Fruit fly (Drosophila melanogaster): ENCODE measurements around the gene CG5707.

The CG5707 gene

dm6 chr3L:2149664-2150063 is 42.4 kb downstream of the CG5707 start:
- TF ChIP-seq CG8478 (optimal IDR thresholded peaks at IDR 0.05) (no peak), Dll (optimal IDR thresholded peaks at IDR 0.05) (no peak), EcR (GFP tag; optimal IDR thresholded peaks at IDR 0.05) (no peak), pan (optimal IDR thresholded peaks at IDR 0.05) (no peak), psq (optimal IDR thresholded peaks at IDR 0.05) (no peak), usp (GFP tag; optimal IDR thresholded peaks at IDR 0.05) (no peak)

dm6 chr3L:2147767-2148166 is 44.3 kb downstream of the CG5707 start:
- no peak for TF ChIP-seq usp (GFP tag; optimal IDR thresholded peaks at IDR 0.05)
- no peak for TF ChIP-seq psq (optimal IDR thresholded peaks at IDR 0.05)
- TF ChIP-seq pan (optimal IDR thresholded peaks at IDR 0.05), result no peak
- TF ChIP-seq EcR (GFP tag; optimal IDR thresholded peaks at IDR 0.05), result no peak
- no peak for TF ChIP-seq CG8478 (optimal IDR thresholded peaks at IDR 0.05)
- TF ChIP-seq Dll (optimal IDR thresholded peaks at IDR 0.05), result no peak

- TF ChIP-seq pan (optimal IDR thresholded peaks at IDR 0.05), result no peak
- TF ChIP-seq Dll (optimal IDR thresholded peaks at IDR 0.05), result no peak
- no peak for TF ChIP-seq psq (optimal IDR thresholded peaks at IDR 0.05)
- TF ChIP-seq CG8478 (optimal IDR thresholded peaks at IDR 0.05), result no peak
- no peak for TF ChIP-seq usp (GFP tag; optimal IDR thresholded peaks at IDR 0.05)
- TF ChIP-seq EcR (GFP tag; optimal IDR thresholded peaks at IDR 0.05), result no peak
Measured at dm6 chr3L:2145019-2145418, 47.0 kb downstream of the CG5707 start.

dm6 chr3L:2144355-2144754 is 47.7 kb downstream of the CG5707 start:
- TF ChIP-seq CG8478 (optimal IDR thresholded peaks at IDR 0.05) (no peak), EcR (GFP tag; optimal IDR thresholded peaks at IDR 0.05) (no peak), psq (optimal IDR thresholded peaks at IDR 0.05) (no peak), pan (optimal IDR thresholded peaks at IDR 0.05) (no peak), Dll (optimal IDR thresholded peaks at IDR 0.05) (no peak), usp (GFP tag; optimal IDR thresholded peaks at IDR 0.05) (no peak)

- TF ChIP-seq pan (optimal IDR thresholded peaks at IDR 0.05), result no peak
- no peak for TF ChIP-seq psq (optimal IDR thresholded peaks at IDR 0.05)
- no peak for TF ChIP-seq CG8478 (optimal IDR thresholded peaks at IDR 0.05)
- TF ChIP-seq EcR (GFP tag; optimal IDR thresholded peaks at IDR 0.05), result no peak
- no peak for TF ChIP-seq usp (GFP tag; optimal IDR thresholded peaks at IDR 0.05)
- TF ChIP-seq Dll (optimal IDR thresholded peaks at IDR 0.05), result no peak
Measured at dm6 chr3L:2142435-2142834, 49.6 kb downstream of the CG5707 start.
